Worm (Caenorhabditis elegans) whole organism, young adult: ENCODE measurements around the gene daz-1.

ENCODE experiments used
- B0336.3 ChIP-seq: fragments of 200-800 bp; sonication (Bioruptor generic); IDR thresholded peaks from 2 replicates; pipeline ENCODE4 v1.3.6; 2022; ENCODE audit warnings: missing genetic modification characterization, missing compliant biosample characterization
- C06A6.2 ChIP-seq: fragments of 200-800 bp; sonication (Bioruptor generic); conservative IDR thresholded peaks from 2 replicates; pipeline ENCODE4 v1.3.6; 2022; ENCODE audit warnings: missing genetic modification characterization, missing compliant biosample characterization
- F52B5.7 ChIP-seq: sonication (generic microtip); optimal IDR thresholded peaks from 2 replicates; lab custom pipeline; 2016; ENCODE audit warnings: mild to moderate bottlenecking, missing genetic modification characterization, missing compliant biosample characterization
- K12H6.12 ChIP-seq: fragments of 200-800 bp; sonication (Bioruptor generic); optimal IDR thresholded peaks from 2 replicates; lab custom pipeline; 2018; ENCODE audit warnings: mild to moderate bottlenecking, missing genetic modification characterization, missing compliant biosample characterization
- Y53G8AR.9 ChIP-seq: fragments of 200-800 bp; sonication (Bioruptor generic); conservative IDR thresholded peaks from 2 replicates; pipeline ENCODE4 v1.3.6; 2022; ENCODE audit warnings: missing genetic modification reagents, missing genetic modification characterization, missing compliant biosample characterization
- Y79H2A.3 ChIP-seq: fragments of 200-800 bp; sonication (Bioruptor generic); conservative IDR thresholded peaks from 2 replicates; pipeline ENCODE4 v1.3.6; 2022; ENCODE audit warnings: missing genetic modification reagents, missing genetic modification characterization, missing compliant biosample characterization
- ZK185.1 ChIP-seq: sonication (generic microtip); optimal IDR thresholded peaks from 2 replicates; lab custom pipeline; 2016; ENCODE audit warnings: mild to moderate bottlenecking, missing genetic modification characterization, missing compliant biosample characterization; ENCODE audit not compliant: poor library complexity, severe bottlenecking
- ama-1 ChIP-seq, 3 experiments: fragments of 150-350 bp in 1 of 3; sonication (generic microtip) in 2 of 3; optimal IDR thresholded peaks; 2 replicates each; lab custom pipeline; 2014 to 2018; ENCODE audit warnings: missing biosample characterization in 2 of 3, missing genetic modification characterization in 2 of 3, missing genetic modification reagents in 2 of 3
- aptf-3 ChIP-seq: fragments of 200-800 bp; sonication (Bioruptor generic); IDR thresholded peaks from 2 replicates; pipeline ENCODE4 v1.3.6; 2022; ENCODE audit warnings: missing genetic modification characterization, missing compliant biosample characterization
- attf-5 ChIP-seq: fragments of 200-800 bp; sonication (Bioruptor generic); optimal IDR thresholded peaks from 2 replicates; lab custom pipeline; 2018; ENCODE audit warnings: mild to moderate bottlenecking, missing genetic modification characterization, missing compliant biosample characterization
- ccch-3 ChIP-seq: fragments of 200-800 bp; sonication (Bioruptor generic); optimal IDR thresholded peaks from 2 replicates; lab custom pipeline; 2018; ENCODE audit warnings: mild to moderate bottlenecking, missing genetic modification characterization, missing compliant biosample characterization
- cebp-1 ChIP-seq, 2 experiments: fragments of 200-800 bp in 1 of 2; sonication (Bioruptor generic) in 1 of 2; sonication (generic microtip) in 1 of 2; IDR thresholded peaks in 1 of 2; optimal IDR thresholded peaks in 1 of 2; 2 replicates each; pipeline versions ENCODE4 v1.3.6 to Lab custom; 2017 to 2022; ENCODE audit warnings: missing compliant biosample characterization in 2 of 2, missing genetic modification characterization in 2 of 2, mild to moderate bottlenecking in 1 of 2, missing genetic modification reagents in 1 of 2, moderate library complexity in 1 of 2
- ceh-79 ChIP-seq: sonication (generic microtip); optimal IDR thresholded peaks from 2 replicates; lab custom pipeline; 2017; ENCODE audit warnings: mild to moderate bottlenecking, missing genetic modification characterization, missing compliant biosample characterization
- die-1 ChIP-seq: sonication (generic microtip); optimal IDR thresholded peaks from 2 replicates; lab custom pipeline; 2016; ENCODE audit warnings: missing genotype, mild to moderate bottlenecking, missing genetic modification characterization, missing compliant biosample characterization
- dpl-1 ChIP-seq: fragments of 150-350 bp; optimal IDR thresholded peaks from 2 replicates; lab custom pipeline; 2014; ENCODE audit warnings: missing biosample characterization, missing genetic modification reagents, missing genetic modification characterization
- efl-1 ChIP-seq: fragments of 150-350 bp; optimal IDR thresholded peaks from 2 replicates; lab custom pipeline; 2014; ENCODE audit warnings: missing biosample characterization, missing genetic modification reagents, missing genetic modification characterization
- egrh-3 ChIP-seq: fragments of 200-800 bp; sonication (Bioruptor generic); IDR thresholded peaks from 2 replicates; pipeline ENCODE4 v1.3.6; 2022; ENCODE audit warnings: missing genetic modification reagents, missing genetic modification characterization, missing compliant biosample characterization
- ets-4 ChIP-seq: fragments of 200-800 bp; sonication (Bioruptor generic); optimal IDR thresholded peaks from 2 replicates; lab custom pipeline; 2018; ENCODE audit warnings: mild to moderate bottlenecking, missing genetic modification characterization, missing compliant biosample characterization
- him-1 ChIP-seq: sonication (generic microtip); optimal IDR thresholded peaks from 2 replicates; lab custom pipeline; 2016; ENCODE audit warnings: missing genotype, missing genetic modification reagents, missing genetic modification characterization, missing compliant biosample characterization
- let-607 ChIP-seq, 2 experiments: fragments of 200-800 bp in 1 of 2; sonication (Bioruptor generic) in 1 of 2; sonication (generic microtip) in 1 of 2; optimal IDR thresholded peaks; 2 replicates each; lab custom pipeline; 2016 to 2018; ENCODE audit warnings: mild to moderate bottlenecking in 2 of 2, missing compliant biosample characterization in 2 of 2, missing genetic modification characterization in 2 of 2, moderate library complexity in 2 of 2, missing genotype in 1 of 2
- lin-35 ChIP-seq, 3 experiments: fragments of 150-350 bp in 2 of 3; sonication (generic microtip) in 1 of 3; optimal IDR thresholded peaks; 2 replicates each; lab custom pipeline; 2014 to 2018; ENCODE audit warnings: missing biosample characterization in 3 of 3, missing genetic modification characterization in 3 of 3, missing genetic modification reagents in 3 of 3
- lin-40 ChIP-seq: sonication (generic microtip); optimal IDR thresholded peaks from 2 replicates; lab custom pipeline; 2016; ENCODE audit warnings: missing genetic modification characterization, mild to moderate bottlenecking, missing compliant biosample characterization, missing genotype, missing genetic modification reagents
- lsl-1 ChIP-seq: fragments of 200-800 bp; sonication (Bioruptor generic); optimal IDR thresholded peaks from 2 replicates; lab custom pipeline; 2018; ENCODE audit warnings: mild to moderate bottlenecking, missing genetic modification characterization, moderate library complexity, missing compliant biosample characterization
- madf-8 ChIP-seq: fragments of 200-800 bp; sonication (Bioruptor generic); conservative IDR thresholded peaks from 2 replicates; pipeline ENCODE4 v1.3.6; 2022; ENCODE audit warnings: missing genetic modification reagents, missing genetic modification characterization, missing compliant biosample characterization
- mcd-1 ChIP-seq: fragments of 200-800 bp; sonication (Bioruptor generic); IDR thresholded peaks from 2 replicates; pipeline ENCODE4 v1.3.6; 2022; ENCODE audit warnings: missing genetic modification reagents, missing genetic modification characterization, missing compliant biosample characterization
- nfyb-1 ChIP-seq: fragments of 200-800 bp; sonication (Bioruptor generic); IDR thresholded peaks from 2 replicates; pipeline ENCODE4 v1.3.6; 2022; ENCODE audit warnings: missing genetic modification reagents, missing genetic modification characterization, missing compliant biosample characterization
- nhr-27 ChIP-seq: fragments of 200-800 bp; sonication (Bioruptor generic); optimal IDR thresholded peaks from 2 replicates; lab custom pipeline; 2018; ENCODE audit warnings: mild to moderate bottlenecking, missing genetic modification characterization, moderate library complexity, missing compliant biosample characterization
- nhr-80 ChIP-seq: sonication (generic microtip); optimal IDR thresholded peaks from 2 replicates; lab custom pipeline; 2016; ENCODE audit warnings: missing genetic modification characterization, missing compliant biosample characterization
- nhr-90 ChIP-seq: sonication (generic microtip); optimal IDR thresholded peaks from 2 replicates; lab custom pipeline; 2016; ENCODE audit warnings: missing genotype, mild to moderate bottlenecking, missing genetic modification characterization, missing compliant biosample characterization
- rcor-1 ChIP-seq: fragments of 200-800 bp; sonication (Bioruptor generic); IDR thresholded peaks from 2 replicates; pipeline ENCODE4 v1.3.6; 2022; ENCODE audit warnings: missing genetic modification reagents, missing genetic modification characterization, missing compliant biosample characterization
- sptf-2 ChIP-seq: fragments of 200-800 bp; sonication (Bioruptor generic); optimal IDR thresholded peaks from 2 replicates; lab custom pipeline; 2018; ENCODE audit warnings: mild to moderate bottlenecking, missing genetic modification characterization, missing compliant biosample characterization
- tbp1 ChIP-seq: fragments of 200-800 bp; sonication (Bioruptor generic); optimal IDR thresholded peaks from 2 replicates; lab custom pipeline; 2018; ENCODE audit warnings: mild to moderate bottlenecking, missing genetic modification characterization, missing compliant biosample characterization
- unc-62 ChIP-seq: fragments of 150-350 bp; optimal IDR thresholded peaks from 2 replicates; lab custom pipeline; 2014; ENCODE audit warnings: missing biosample characterization, missing genetic modification reagents, missing genetic modification characterization
- xnd-1 ChIP-seq: sonication (generic microtip); optimal IDR thresholded peaks from 2 replicates; lab custom pipeline; 2016; ENCODE audit warnings: missing genotype, missing genetic modification reagents, missing genetic modification characterization, missing compliant biosample characterization
- zfh-2 ChIP-seq: fragments of 200-800 bp; sonication (Bioruptor generic); conservative IDR thresholded peaks from 2 replicates; pipeline ENCODE4 v1.3.6; 2022; ENCODE audit warnings: missing genetic modification reagents, missing genetic modification characterization, missing compliant biosample characterization
- zim-3 ChIP-seq: sonication (generic microtip); optimal IDR thresholded peaks from 2 replicates; lab custom pipeline; 2017; ENCODE audit warnings: mild to moderate bottlenecking, missing genetic modification characterization, moderate library complexity, missing compliant biosample characterization
- ztf-18 ChIP-seq: sonication (generic microtip); optimal IDR thresholded peaks from 2 replicates; lab custom pipeline; 2016; ENCODE audit warnings: missing genotype, mild to moderate bottlenecking, missing genetic modification characterization, missing compliant biosample characterization
- ztf-28 ChIP-seq: fragments of 200-800 bp; sonication (Bioruptor generic); IDR thresholded peaks from 2 replicates; pipeline ENCODE4 v1.3.6; 2022; ENCODE audit warnings: missing genetic modification reagents, missing genetic modification characterization, missing compliant biosample characterization

Gene daz-1

DNA sequence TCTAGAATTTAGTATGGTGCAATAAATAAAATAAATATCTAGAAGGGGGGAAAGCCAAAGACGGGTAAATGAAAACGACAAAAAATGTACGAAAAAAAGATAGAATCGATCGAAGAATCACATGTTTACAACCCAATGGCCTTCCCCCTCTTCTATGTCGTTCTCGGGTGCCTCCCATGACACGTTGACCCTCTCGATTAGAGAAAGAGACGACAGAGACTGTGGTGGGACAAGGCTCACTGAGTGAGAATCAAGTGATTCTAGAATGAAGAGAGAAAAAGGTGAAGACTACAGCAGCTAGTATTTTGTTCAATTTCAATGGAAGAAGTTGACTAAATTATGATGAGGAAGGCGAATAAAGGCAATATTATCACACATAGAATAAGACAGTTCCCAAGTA lies 30.1 kb upstream of the daz-1 start (continued):
- TF ChIP-seq let-607 (tag; optimal IDR thresholded peaks at IDR 0.05; lab: Kevin White, UChicago) (peak in 1 of 2 experiments; percentile 32), rcor-1 (GFP tag; lab: Robert Waterston, UW) (0 out of 2 replicates have a peak, but pooled peaks have one; percentile 47), cebp-1 (GFP tag; IDR thresholded peaks at IDR 0.05; lab: Robert Waterston, UW) (no peak; the same call in 1 of the 2 replicates), cebp-1 (tag; optimal IDR thresholded peaks at IDR 0.05; lab: Kevin White, UChicago) (peak; percentile 65), tbp1 (GFP tag; lab: Kevin White, UChicago) (peak; percentile 29), die-1 (tag; lab: Kevin White, UChicago) (peak; percentile 23), lin-40 (peak; percentile 15), ets-4 (GFP tag; lab: Kevin White, UChicago) (peak; percentile 13), egrh-3 (GFP tag; lab: Robert Waterston, UW) (0 out of 2 replicates have a peak, but pooled peaks have one; percentile 16), ZK185.1 (no peak), ama-1 (optimal IDR thresholded peaks at IDR 0.05; lab: Kevin White, UChicago) (no peak), ama-1 (GFP tag; optimal IDR thresholded peaks at IDR 0.05; lab: Kevin White, UChicago) (no peak), B0336.3 (GFP tag; lab: Robert Waterston, UW) (peak; percentile 65; the same call in 1 of the 2 replicates), nhr-80 (tag; lab: Kevin White, UChicago) (peak; percentile 57), xnd-1 (tag; lab: Kevin White, UChicago) (no peak), K12H6.12 (peak; percentile 38), mcd-1 (GFP tag; lab: Robert Waterston, UW) (peak; percentile 51)

- no peak for TF ChIP-seq nhr-27 (tag; lab: Kevin White, UChicago)
- no peak for TF ChIP-seq ets-4 (GFP tag; lab: Kevin White, UChicago)
- peak; percentile 58 for TF ChIP-seq cebp-1 (GFP tag; IDR thresholded peaks at IDR 0.05; lab: Robert Waterston, UW)
- peak; percentile 68 for TF ChIP-seq cebp-1 (tag; optimal IDR thresholded peaks at IDR 0.05; lab: Kevin White, UChicago)
Measured at ce11 chrII:5426470-5426869, 29.6 kb upstream of the daz-1 start.

ce11 chrII:5429522-5430257 lies 26.4 kb upstream of the daz-1 start, which contains the start of the genes F07F6.4 and F07F6.2:
Gene F07F6.4 (minus strand): TSS chrII:5429572.
Gene F07F6.2 (plus strand): TSS chrII:5430207.
- no peak for TF ChIP-seq rcor-1 (GFP tag; lab: Robert Waterston, UW)
- TF ChIP-seq attf-5: peak; percentile 14
- no peak for TF ChIP-seq ccch-3 (GFP tag; lab: Kevin White, UChicago)
- peak; percentile 89 to 94 for TF ChIP-seq let-607 (tag; optimal IDR thresholded peaks at IDR 0.05; lab: Kevin White, UChicago)
- TF ChIP-seq, all 124 proteins: peak for 2

- TF ChIP-seq lin-35 (GFP tag; optimal IDR thresholded peaks at IDR 0.05; lab: Kevin White, UChicago) (no peak), aptf-3 (GFP tag; lab: Robert Waterston, UW) (no peak), zfh-2 (GFP tag; lab: Robert Waterston, UW) (no peak), let-607 (tag; optimal IDR thresholded peaks at IDR 0.05; lab: Kevin White, UChicago) (no peak), nfyb-1 (no peak), attf-5 (no peak), him-1 (no peak), zim-3 (tag; lab: Kevin White, UChicago) (no peak), dpl-1 (GFP tag; lab: Kevin White, UChicago) (no peak), Y79H2A.3 (GFP tag; lab: Robert Waterston, UW) (no peak), unc-62 (GFP tag; lab: Kevin White, UChicago) (no peak), mcd-1 (GFP tag; lab: Robert Waterston, UW) (no peak)
Measured at ce11 chrII:5433069-5433468, 23.0 kb upstream of the daz-1 start, which contains the start of gene srx-114. Gene srx-114 (minus strand): TSS chrII:5433169.

- TF ChIP-seq ztf-18 (tag; lab: Kevin White, UChicago): no peak
- no peak for TF ChIP-seq ceh-79 (tag; lab: Kevin White, UChicago)
- no peak for TF ChIP-seq lin-40
- no peak for TF ChIP-seq Y53G8AR.9
- no peak for TF ChIP-seq nhr-90 (tag; lab: Kevin White, UChicago)
- TF ChIP-seq efl-1 (GFP tag; lab: Kevin White, UChicago): no peak
- no peak for TF ChIP-seq C06A6.2 (GFP tag; lab: Robert Waterston, UW)
- TF ChIP-seq let-607 (tag; optimal IDR thresholded peaks at IDR 0.05; lab: Kevin White, UChicago): no peak
- no peak for TF ChIP-seq lsl-1 (GFP tag; lab: Kevin White, UChicago)
- TF ChIP-seq sptf-2 (GFP tag; lab: Kevin White, UChicago): no peak
- no peak for TF ChIP-seq madf-8 (GFP tag; lab: Robert Waterston, UW)
- TF ChIP-seq F52B5.7 (tag; lab: Kevin White, UChicago): no peak
- TF ChIP-seq ZK185.1: no peak
- no peak for TF ChIP-seq ztf-28
Measured at ce11 chrII:5436833-5437232, 19.3 kb upstream of the daz-1 start, which contains the start of gene dct-5. Gene dct-5 (minus strand): TSS chrII:5436933.
